Worm (Caenorhabditis elegans): ENCODE data around the gene EGAP9.4.

EGAP9.4 gene

DNA sequence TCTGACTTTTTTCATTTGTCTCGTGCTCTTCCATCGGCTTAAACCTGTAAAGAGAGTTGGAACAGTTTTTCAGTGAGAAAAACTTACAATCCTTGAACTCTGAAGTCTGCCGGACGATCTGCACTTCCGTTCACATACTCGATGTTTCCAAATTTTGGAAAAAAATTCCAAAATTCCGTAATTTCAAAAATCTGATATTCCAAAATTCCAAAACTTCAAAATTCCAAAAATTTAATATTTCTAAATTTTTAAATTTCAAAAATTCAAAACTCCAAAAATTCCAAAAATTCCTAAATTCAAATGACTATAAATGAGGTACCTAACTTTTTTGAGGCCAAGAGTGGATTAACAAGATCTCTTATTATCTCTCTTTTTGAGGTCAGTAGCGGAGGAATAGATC is at the start of gene EGAP9.4:
EGAP9.4 (plus strand) TSS at position 301 of the 400 bp plus-strand sequence.
- TF ChIP-seq unc-62 (GFP tag; optimal IDR thresholded peaks at IDR 0.05), result no peak

ce11 chrV:6533030-6533429 is 43.6 kb upstream of the EGAP9.4 start, which contains the start of gene hpo-26:
Gene hpo-26 (minus strand): TSS chrV:6533060.
- no peak for TF ChIP-seq unc-62 (GFP tag; optimal IDR thresholded peaks at IDR 0.05)

DNA sequence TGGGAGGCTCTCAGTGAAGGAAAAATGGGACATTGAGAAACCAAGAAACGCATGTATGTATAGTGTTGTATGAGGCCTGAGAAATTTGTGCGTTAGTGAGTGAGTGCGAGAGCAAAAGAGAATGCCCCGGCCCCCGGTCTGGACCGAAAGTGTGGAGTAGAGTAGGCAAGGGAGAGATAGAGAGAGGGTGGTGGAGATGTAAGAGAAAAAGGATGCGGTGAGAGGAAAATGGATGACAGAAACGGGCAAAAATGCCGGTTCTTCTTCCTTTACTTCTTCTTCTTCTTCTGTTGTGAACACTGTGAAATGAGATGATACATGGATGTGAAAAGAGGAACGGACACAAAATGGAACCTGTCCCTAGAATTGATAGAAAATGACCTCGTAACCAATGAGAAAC is 38.3 kb upstream of the EGAP9.4 start:
- TF ChIP-seq unc-62 (GFP tag; optimal IDR thresholded peaks at IDR 0.05), result no peak

- no peak for TF ChIP-seq unc-62 (GFP tag; optimal IDR thresholded peaks at IDR 0.05)
Measured at ce11 chrV:6541875-6542274, 34.8 kb upstream of the EGAP9.4 start.

ce11 chrV:6544999-6545398 is 31.7 kb upstream of the EGAP9.4 start:
- TF ChIP-seq unc-62 (GFP tag; optimal IDR thresholded peaks at IDR 0.05), result no peak

ce11 chrV:6546450-6547171 is 30.1 kb upstream of the EGAP9.4 start, which contains the start of gene dre-1:
Gene dre-1 (minus strand): TSS chrV:6546500.
- TF ChIP-seq unc-62 (GFP tag; optimal IDR thresholded peaks at IDR 0.05), result no peak

ce11 chrV:6548309-6548708 is 28.4 kb upstream of the EGAP9.4 start:
- TF ChIP-seq unc-62 (GFP tag; optimal IDR thresholded peaks at IDR 0.05), result no peak

DNA sequence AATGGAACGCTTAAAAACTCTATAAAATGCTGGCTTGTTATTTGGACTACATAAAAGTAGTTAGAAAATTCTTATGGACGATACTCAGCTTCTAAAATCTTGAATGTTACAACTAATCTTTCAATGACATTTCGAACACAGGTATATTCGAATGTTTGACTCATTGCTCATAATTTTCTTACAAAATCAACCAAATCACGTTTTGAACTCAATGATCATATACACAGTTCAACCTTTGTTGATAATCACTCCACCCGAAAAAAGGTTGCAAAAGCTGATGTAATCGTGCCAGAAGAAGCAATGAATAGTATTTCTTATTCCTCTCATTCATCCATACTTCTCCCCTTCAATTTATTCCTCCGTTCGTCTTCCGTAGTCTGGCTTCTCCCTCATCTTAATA is 27.5 kb upstream of the EGAP9.4 start, which contains the start of gene K04A8.20:
K04A8.20 (plus strand) TSS at position 301 of the 400 bp plus-strand sequence.
- TF ChIP-seq unc-62 (GFP tag; optimal IDR thresholded peaks at IDR 0.05), result no peak

DNA sequence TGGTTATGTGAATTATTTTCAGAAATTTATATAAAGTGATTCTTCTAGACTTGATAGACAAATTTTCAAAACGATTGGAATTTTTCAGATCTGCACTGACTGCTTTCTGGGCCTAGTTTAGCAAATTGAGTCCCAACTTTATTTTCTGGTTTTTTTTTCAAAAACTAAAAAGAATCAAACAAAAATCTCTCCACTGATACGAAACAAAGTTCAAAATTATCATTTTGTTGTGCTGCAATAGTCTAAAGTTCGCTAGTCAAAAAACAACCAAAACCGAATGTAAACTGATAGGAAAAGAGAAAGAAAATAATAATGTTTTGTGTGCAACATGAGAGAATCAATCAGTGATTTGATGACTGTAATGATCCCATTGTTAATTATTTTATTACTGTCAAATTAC is 26.8 kb upstream of the EGAP9.4 start, which contains the start of gene lipl-4:
lipl-4 (plus strand) TSS at position 301 of the 400 bp plus-strand sequence.
- TF ChIP-seq unc-62 (GFP tag; optimal IDR thresholded peaks at IDR 0.05), result no peak

- no peak for TF ChIP-seq unc-62 (GFP tag; optimal IDR thresholded peaks at IDR 0.05)
Measured at ce11 chrV:6551707-6552390, 24.8 kb upstream of the EGAP9.4 start, which contains the start of gene twk-10. Gene twk-10 (plus strand): TSS chrV:6552340.

DNA sequence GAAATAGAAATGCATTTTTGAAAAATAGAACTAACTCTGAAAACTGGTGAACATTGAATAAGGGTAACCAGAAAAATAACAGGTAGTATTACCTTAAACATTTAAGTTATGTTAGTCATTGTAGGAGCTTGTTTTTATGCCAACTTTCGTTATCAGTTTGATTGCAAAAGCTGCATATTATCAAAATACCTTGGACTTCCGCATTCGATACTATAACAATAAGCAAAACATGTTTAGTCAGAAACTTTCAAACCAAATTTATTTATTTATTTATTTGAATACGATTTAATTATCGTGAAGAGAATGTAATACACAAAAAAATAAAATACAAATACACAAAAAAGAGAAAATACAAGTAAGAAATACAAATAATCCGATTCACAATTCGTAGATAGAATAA is 22.4 kb upstream of the EGAP9.4 start, which contains the start of gene K04A8.19:
K04A8.19 (minus strand) TSS at position 101 of the 400 bp plus-strand sequence.
- no peak for TF ChIP-seq unc-62 (GFP tag; optimal IDR thresholded peaks at IDR 0.05)

DNA sequence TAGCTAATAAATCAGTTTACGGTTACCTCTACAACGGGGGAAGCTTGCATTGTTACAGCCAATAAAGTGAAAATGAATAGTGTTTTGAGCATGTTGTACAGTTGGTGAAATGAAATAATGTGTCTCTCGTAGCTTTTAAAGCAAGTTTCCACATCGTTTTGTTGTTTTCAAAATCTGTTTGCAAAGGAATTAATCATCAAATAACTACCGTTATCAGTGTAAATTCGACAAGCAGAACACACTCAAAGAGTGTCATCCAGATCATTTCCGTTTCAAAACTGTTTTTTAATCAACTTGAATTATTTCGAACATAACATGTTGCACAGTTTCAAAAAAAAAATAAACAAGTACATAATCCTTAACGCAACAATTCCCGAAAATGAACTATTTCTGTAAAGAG is 19.6 kb upstream of the EGAP9.4 start, which contains the start of gene spp-27:
spp-27 (minus strand) TSS at position 101 of the 400 bp plus-strand sequence.
- TF ChIP-seq unc-62 (GFP tag; optimal IDR thresholded peaks at IDR 0.05), result no peak

DNA sequence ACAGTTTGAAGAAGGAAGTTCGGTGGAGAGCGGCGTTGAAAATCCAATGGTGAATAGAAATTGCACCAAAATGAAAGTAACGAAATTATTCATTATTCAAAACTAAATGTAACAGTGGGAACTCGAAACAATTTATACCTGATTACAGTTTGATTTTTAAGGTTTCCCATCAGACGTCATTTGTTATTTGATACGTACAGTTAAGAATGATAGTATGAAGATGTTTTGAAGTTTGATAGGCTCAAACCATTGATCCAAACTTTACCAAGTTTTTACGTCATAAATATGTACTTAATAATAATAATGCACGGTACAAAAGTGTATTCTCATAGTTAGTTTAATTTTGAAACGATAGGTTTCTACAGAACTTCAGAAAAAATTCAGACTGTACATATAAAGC is 18.6 kb upstream of the EGAP9.4 start, which contains the start of gene spp-20:
spp-20 (minus strand) TSS at position 101 of the 400 bp plus-strand sequence.
- no peak for TF ChIP-seq unc-62 (GFP tag; optimal IDR thresholded peaks at IDR 0.05)

ce11 chrV:6559105-6559504 is 17.6 kb upstream of the EGAP9.4 start, which contains the start of gene spp-26:
Gene spp-26 (minus strand): TSS chrV:6559205.
- no peak for TF ChIP-seq unc-62 (GFP tag; optimal IDR thresholded peaks at IDR 0.05)

DNA sequence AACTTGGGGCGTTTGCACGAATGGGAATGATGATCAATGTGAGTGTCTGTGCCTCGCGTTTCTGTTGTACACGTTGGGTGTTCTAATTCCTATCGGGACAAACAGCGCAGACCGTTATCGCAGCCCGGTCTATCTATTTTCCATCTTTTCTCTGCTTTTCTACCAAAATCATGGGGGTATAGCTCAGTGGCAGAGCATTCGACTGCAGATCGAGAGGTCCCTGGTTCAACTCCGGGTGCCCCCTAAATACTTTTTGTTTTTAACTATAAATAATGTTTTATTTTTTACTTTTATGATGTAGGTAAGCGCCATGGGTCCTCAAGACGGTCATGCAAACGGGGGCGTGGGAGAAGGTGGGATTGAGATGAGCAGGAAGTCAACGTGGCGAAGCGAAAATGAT is 17.1 kb upstream of the EGAP9.4 start:
- TF ChIP-seq unc-62 (GFP tag; optimal IDR thresholded peaks at IDR 0.05), result no peak

DNA sequence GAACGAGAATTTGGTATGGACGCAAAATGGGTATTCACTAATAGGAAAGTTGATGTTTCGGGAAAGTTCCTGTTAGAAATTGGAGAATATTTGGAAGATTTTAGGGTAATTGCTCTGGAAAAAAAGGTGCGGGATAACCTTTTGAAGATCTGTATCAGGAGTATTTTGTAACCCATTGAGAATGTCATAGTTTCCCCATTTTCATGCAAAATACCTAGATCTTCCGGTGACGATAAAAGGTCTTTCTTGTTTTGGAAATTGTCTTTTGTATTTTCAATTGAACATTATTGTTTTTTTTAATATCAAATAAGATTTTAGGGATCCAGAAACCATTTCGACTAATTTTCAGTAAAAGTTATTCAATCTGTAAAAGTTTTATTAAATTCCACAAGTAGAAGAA is 15.1 kb upstream of the EGAP9.4 start, which contains the start of gene spp-19:
spp-19 (minus strand) TSS at position 101 of the 400 bp plus-strand sequence.
- no peak for TF ChIP-seq unc-62 (GFP tag; optimal IDR thresholded peaks at IDR 0.05)

All from whole organism, dauer.